Fruit fly (Drosophila melanogaster) S2 (cell line): ENCODE results near the gene CG31391.

ENCODE experiments used
- CG8478 ChIP-seq: fragments of >200 bp; optimal IDR thresholded peaks from 2 replicates; lab custom pipeline; 2018
- CTCF ChIP-seq, 2 experiments: fragments of >200 bp; optimal IDR thresholded peaks; 2 replicates each; lab custom pipeline; 2018

DNA sequence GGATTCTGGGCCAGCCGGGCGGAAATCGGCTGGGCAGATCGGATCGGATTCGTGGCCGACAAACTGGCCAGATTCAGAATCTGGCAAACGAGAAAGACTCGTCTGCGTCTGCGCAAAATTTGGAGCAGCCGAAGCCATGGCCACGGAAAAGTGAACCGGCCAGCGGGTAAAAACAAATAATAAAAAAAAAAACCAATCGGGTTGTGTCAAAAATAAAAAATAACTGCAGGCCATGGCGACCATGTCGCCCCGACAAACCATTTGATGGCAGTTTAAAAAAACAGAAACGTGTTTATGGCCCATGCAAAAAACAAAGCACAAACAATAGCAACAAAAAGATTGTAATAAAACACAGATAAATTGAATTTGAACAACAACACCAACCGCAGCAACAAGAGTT, 16.7 kb downstream of the CG31391 start:
- no peak for TF ChIP-seq CTCF (optimal IDR thresholded peaks at IDR 0.05; lab: Kevin White, UChicago)
- no peak for TF ChIP-seq CG8478
